Worm (Caenorhabditis elegans) whole organism, young adult: ENCODE data around the gene srh-16.

Experiments
- B0035.1 ChIP-seq: sonication (generic microtip); optimal IDR thresholded peaks from 2 replicates; lab custom pipeline; 2016; ENCODE audit warnings: missing genetic modification characterization, mild to moderate bottlenecking, missing compliant biosample characterization, missing genotype, missing genetic modification reagents
- B0261.1 ChIP-seq: sonication (generic microtip); optimal IDR thresholded peaks from 2 replicates; lab custom pipeline; 2016; ENCODE audit warnings: mild to moderate bottlenecking, missing genetic modification characterization, moderate library complexity, missing compliant biosample characterization
- C17E4.6 ChIP-seq: fragments of 200-800 bp; sonication (Bioruptor generic); IDR thresholded peaks from 2 replicates; pipeline ENCODE4 v1.3.6; 2022; ENCODE audit warnings: missing genetic modification reagents, missing genetic modification characterization, missing compliant biosample characterization
- F22D6.2 ChIP-seq: sonication (generic microtip); optimal IDR thresholded peaks from 2 replicates; lab custom pipeline; 2016; ENCODE audit warnings: mild to moderate bottlenecking, missing genetic modification characterization, missing compliant biosample characterization
- F39B2.1 ChIP-seq: fragments of 200-800 bp; sonication (Bioruptor generic); IDR thresholded peaks from 2 replicates; pipeline ENCODE4 v1.3.6; 2022; ENCODE audit warnings: missing genetic modification reagents, missing genetic modification characterization, missing compliant biosample characterization
- F49E8.2 ChIP-seq: sonication (generic microtip); optimal IDR thresholded peaks from 3 replicates; lab custom pipeline; 2017; ENCODE audit warnings: missing genetic modification characterization, mild to moderate bottlenecking, missing compliant biosample characterization, antibody characterized with exemption, moderate library complexity; ENCODE audit not compliant: insufficient read depth
- F55B11.4 ChIP-seq: sonication (generic microtip); optimal IDR thresholded peaks from 2 replicates; lab custom pipeline; 2016; ENCODE audit warnings: missing compliant biosample characterization, missing genetic modification characterization, borderline replicate concordance; ENCODE audit not compliant: insufficient read depth
- K12H6.12 ChIP-seq: fragments of 200-800 bp; sonication (Bioruptor generic); optimal IDR thresholded peaks from 2 replicates; lab custom pipeline; 2018; ENCODE audit warnings: mild to moderate bottlenecking, missing genetic modification characterization, missing compliant biosample characterization
- Y53F4B.3 ChIP-seq: fragments of 200-800 bp; sonication (Bioruptor generic); IDR thresholded peaks from 2 replicates; pipeline ENCODE4 v1.3.6; 2022; ENCODE audit warnings: missing genetic modification reagents, missing genetic modification characterization, missing compliant biosample characterization
- Y53G8AR.9 ChIP-seq: fragments of 200-800 bp; sonication (Bioruptor generic); conservative IDR thresholded peaks from 2 replicates; pipeline ENCODE4 v1.3.6; 2022; ENCODE audit warnings: missing genetic modification reagents, missing genetic modification characterization, missing compliant biosample characterization
- Y79H2A.3 ChIP-seq: fragments of 200-800 bp; sonication (Bioruptor generic); conservative IDR thresholded peaks from 2 replicates; pipeline ENCODE4 v1.3.6; 2022; ENCODE audit warnings: missing genetic modification reagents, missing genetic modification characterization, missing compliant biosample characterization
- atf-7 ChIP-seq: sonication (generic microtip); optimal IDR thresholded peaks from 2 replicates; lab custom pipeline; 2017; ENCODE audit warnings: mild to moderate bottlenecking, missing genetic modification characterization, missing compliant biosample characterization
- attf-3 ChIP-seq: fragments of 200-800 bp; sonication (Bioruptor generic); conservative IDR thresholded peaks from 2 replicates; pipeline ENCODE4 v1.3.6; 2022; ENCODE audit warnings: missing genetic modification reagents, missing genetic modification characterization, missing compliant biosample characterization
- attf-5 ChIP-seq: fragments of 200-800 bp; sonication (Bioruptor generic); optimal IDR thresholded peaks from 2 replicates; lab custom pipeline; 2018; ENCODE audit warnings: mild to moderate bottlenecking, missing genetic modification characterization, missing compliant biosample characterization
- ceh-79 ChIP-seq: sonication (generic microtip); optimal IDR thresholded peaks from 2 replicates; lab custom pipeline; 2017; ENCODE audit warnings: mild to moderate bottlenecking, missing genetic modification characterization, missing compliant biosample characterization
- ceh-91 ChIP-seq: fragments of 200-800 bp; sonication (Bioruptor generic); IDR thresholded peaks from 2 replicates; pipeline ENCODE4 v1.3.6; 2022; ENCODE audit warnings: missing genetic modification reagents, missing genetic modification characterization, missing compliant biosample characterization
- dpff-1 ChIP-seq: sonication (generic microtip); optimal IDR thresholded peaks from 2 replicates; lab custom pipeline; 2017; ENCODE audit warnings: mild to moderate bottlenecking, missing genetic modification characterization, missing compliant biosample characterization
- efl-1 ChIP-seq: fragments of 150-350 bp; optimal IDR thresholded peaks from 2 replicates; lab custom pipeline; 2014; ENCODE audit warnings: missing biosample characterization, missing genetic modification reagents, missing genetic modification characterization
- egl-44 ChIP-seq: fragments of 200-800 bp; sonication (Bioruptor generic); IDR thresholded peaks from 2 replicates; pipeline ENCODE4 v1.3.6; 2022; ENCODE audit warnings: missing genetic modification reagents, missing genetic modification characterization, missing compliant biosample characterization
- egrh-3 ChIP-seq: fragments of 200-800 bp; sonication (Bioruptor generic); IDR thresholded peaks from 2 replicates; pipeline ENCODE4 v1.3.6; 2022; ENCODE audit warnings: missing genetic modification reagents, missing genetic modification characterization, missing compliant biosample characterization
- ets-4 ChIP-seq: fragments of 200-800 bp; sonication (Bioruptor generic); optimal IDR thresholded peaks from 2 replicates; lab custom pipeline; 2018; ENCODE audit warnings: mild to moderate bottlenecking, missing genetic modification characterization, missing compliant biosample characterization
- fkh-3 ChIP-seq: sonication (generic microtip); optimal IDR thresholded peaks from 2 replicates; lab custom pipeline; 2016; ENCODE audit warnings: mild to moderate bottlenecking, missing genetic modification characterization, missing compliant biosample characterization
- him-1 ChIP-seq: sonication (generic microtip); optimal IDR thresholded peaks from 2 replicates; lab custom pipeline; 2016; ENCODE audit warnings: missing genotype, missing genetic modification reagents, missing genetic modification characterization, missing compliant biosample characterization
- hsf-1 ChIP-seq: fragments of 200-800 bp; sonication (Bioruptor generic); IDR thresholded peaks from 2 replicates; pipeline ENCODE4 v1.3.6; 2022; ENCODE audit warnings: missing genetic modification reagents, missing genetic modification characterization, missing compliant biosample characterization
- let-526 ChIP-seq: fragments of 200-800 bp; sonication (Bioruptor generic); IDR thresholded peaks from 2 replicates; pipeline ENCODE4 v1.3.6; 2022; ENCODE audit warnings: missing genetic modification reagents, missing genetic modification characterization, missing compliant biosample characterization
- lin-35 ChIP-seq, 3 experiments: fragments of 150-350 bp in 2 of 3; sonication (generic microtip) in 1 of 3; optimal IDR thresholded peaks; 2 replicates each; lab custom pipeline; 2014 to 2018; ENCODE audit warnings: missing biosample characterization in 3 of 3, missing genetic modification characterization in 3 of 3, missing genetic modification reagents in 3 of 3
- lin-54 ChIP-seq: fragments of 200-800 bp; sonication (Bioruptor generic); optimal IDR thresholded peaks from 2 replicates; lab custom pipeline; 2018; ENCODE audit warnings: mild to moderate bottlenecking, missing genetic modification characterization, missing compliant biosample characterization
- lsl-1 ChIP-seq: fragments of 200-800 bp; sonication (Bioruptor generic); optimal IDR thresholded peaks from 2 replicates; lab custom pipeline; 2018; ENCODE audit warnings: mild to moderate bottlenecking, missing genetic modification characterization, moderate library complexity, missing compliant biosample characterization
- madf-8 ChIP-seq: fragments of 200-800 bp; sonication (Bioruptor generic); conservative IDR thresholded peaks from 2 replicates; pipeline ENCODE4 v1.3.6; 2022; ENCODE audit warnings: missing genetic modification reagents, missing genetic modification characterization, missing compliant biosample characterization
- mcd-1 ChIP-seq: fragments of 200-800 bp; sonication (Bioruptor generic); IDR thresholded peaks from 2 replicates; pipeline ENCODE4 v1.3.6; 2022; ENCODE audit warnings: missing genetic modification reagents, missing genetic modification characterization, missing compliant biosample characterization
- mes-4 ChIP-seq: sonication (generic microtip); optimal IDR thresholded peaks from 2 replicates; lab custom pipeline; 2016; ENCODE audit warnings: missing genotype, missing genetic modification characterization, missing compliant biosample characterization
- mxl-1 ChIP-seq: sonication (generic microtip); optimal IDR thresholded peaks from 2 replicates; lab custom pipeline; 2016; ENCODE audit warnings: missing genetic modification characterization, missing compliant biosample characterization
- nhr-120 ChIP-seq: fragments of 200-800 bp; sonication (Bioruptor generic); IDR thresholded peaks from 2 replicates; pipeline ENCODE4 v1.3.6; 2022; ENCODE audit warnings: missing genetic modification characterization, missing compliant biosample characterization
- nhr-179 ChIP-seq: sonication (generic microtip); optimal IDR thresholded peaks from 2 replicates; lab custom pipeline; 2016; ENCODE audit warnings: mild to moderate bottlenecking, missing genetic modification characterization, missing compliant biosample characterization
- nhr-80 ChIP-seq: sonication (generic microtip); optimal IDR thresholded peaks from 2 replicates; lab custom pipeline; 2016; ENCODE audit warnings: missing genetic modification characterization, missing compliant biosample characterization
- pbrm-1 ChIP-seq: fragments of 200-800 bp; sonication (Bioruptor generic); IDR thresholded peaks from 2 replicates; pipeline ENCODE4 v1.3.6; 2022; ENCODE audit warnings: missing genetic modification reagents, missing genetic modification characterization, missing compliant biosample characterization
- rcor-1 ChIP-seq: fragments of 200-800 bp; sonication (Bioruptor generic); IDR thresholded peaks from 2 replicates; pipeline ENCODE4 v1.3.6; 2022; ENCODE audit warnings: missing genetic modification reagents, missing genetic modification characterization, missing compliant biosample characterization
- sdz-38 ChIP-seq: sonication (generic microtip); optimal IDR thresholded peaks from 2 replicates; lab custom pipeline; 2016; ENCODE audit warnings: missing genotype, missing genetic modification characterization, missing compliant biosample characterization
- snpc-4 ChIP-seq, 5 experiments: fragments of 150-350 bp in 1 of 5; sonication (generic microtip) in 4 of 5; optimal IDR thresholded peaks; 2 replicates each; lab custom pipeline; 2014 to 2018; ENCODE audit warnings: missing genetic modification characterization in 5 of 5, missing biosample characterization in 3 of 5, antibody characterized with exemption in 2 of 5, mild to moderate bottlenecking in 2 of 5, missing compliant biosample characterization in 2 of 5, missing genotype in 2 of 5, moderate library complexity in 2 of 5, missing genetic modification reagents in 1 of 5
- tbp1 ChIP-seq: fragments of 200-800 bp; sonication (Bioruptor generic); optimal IDR thresholded peaks from 2 replicates; lab custom pipeline; 2018; ENCODE audit warnings: mild to moderate bottlenecking, missing genetic modification characterization, missing compliant biosample characterization
- tlf-1 ChIP-seq: fragments of 200-800 bp; sonication (Bioruptor generic); optimal IDR thresholded peaks from 2 replicates; lab custom pipeline; 2018; ENCODE audit warnings: mild to moderate bottlenecking, missing genetic modification characterization, missing compliant biosample characterization
- unc-130 ChIP-seq: sonication (generic microtip); optimal IDR thresholded peaks from 2 replicates; lab custom pipeline; 2016; ENCODE audit warnings: missing genetic modification reagents, missing genetic modification characterization, missing compliant biosample characterization
- zfh-2 ChIP-seq: fragments of 200-800 bp; sonication (Bioruptor generic); conservative IDR thresholded peaks from 2 replicates; pipeline ENCODE4 v1.3.6; 2022; ENCODE audit warnings: missing genetic modification reagents, missing genetic modification characterization, missing compliant biosample characterization
- ztf-28 ChIP-seq: fragments of 200-800 bp; sonication (Bioruptor generic); IDR thresholded peaks from 2 replicates; pipeline ENCODE4 v1.3.6; 2022; ENCODE audit warnings: missing genetic modification reagents, missing genetic modification characterization, missing compliant biosample characterization
- ztf-6 ChIP-seq: fragments of 200-800 bp; sonication (Bioruptor generic); IDR thresholded peaks from 2 replicates; pipeline ENCODE4 v1.3.6; 2022; ENCODE audit warnings: missing genetic modification reagents, missing genetic modification characterization, missing compliant biosample characterization

srh-16 gene

DNA sequence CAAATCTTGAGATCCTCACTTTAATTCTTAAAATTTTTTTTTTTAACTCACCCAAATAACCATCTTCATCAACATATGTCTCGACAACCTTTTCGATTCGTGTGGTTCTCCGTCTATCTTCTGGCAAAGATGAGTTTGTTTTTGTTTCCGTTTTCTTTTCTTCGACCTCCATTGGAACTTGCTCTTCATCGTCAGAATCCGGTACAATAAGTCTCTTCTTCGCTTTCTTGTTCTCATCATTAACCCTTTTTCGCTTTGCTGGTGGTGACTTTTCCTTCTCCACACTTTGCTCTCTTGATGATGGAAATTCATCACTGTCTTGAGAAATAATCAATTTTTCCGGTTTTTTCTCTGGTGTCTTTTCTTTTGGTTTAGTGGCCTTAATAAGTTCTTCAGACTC lies 24.4 kb downstream of the srh-16 start:
- TF ChIP-seq Y53F4B.3 (GFP tag; lab: Robert Waterston, UW) (no peak), tbp1 (no peak), nhr-80 (no peak), F49E8.2 (tag; lab: Kevin White, UChicago) (no peak), lin-54 (GFP tag; lab: Kevin White, UChicago) (no peak), ztf-28 (GFP tag; lab: Robert Waterston, UW) (no peak)
- TF ChIP-seq, all 124 proteins: peak for 0

DNA sequence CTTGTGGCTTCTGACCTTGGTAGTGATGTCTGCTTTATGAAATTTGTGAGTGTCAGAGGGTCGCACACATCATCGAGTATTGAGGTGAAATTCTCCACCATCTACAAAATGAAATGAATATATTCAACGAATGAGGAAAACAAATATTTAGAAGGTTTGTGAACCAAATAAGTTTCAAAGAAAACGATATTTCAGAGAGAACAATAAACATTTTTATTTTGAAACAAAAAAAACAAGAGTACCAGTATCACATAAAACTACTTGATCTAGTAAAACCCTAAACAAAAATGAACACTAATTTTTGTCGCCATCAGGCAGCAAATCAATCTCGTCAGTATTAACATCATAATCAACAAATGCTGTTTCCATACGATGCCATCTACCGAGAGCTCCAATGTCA lies 25.4 kb downstream of the srh-16 start, which contains the start of gene R04F11.3:
R04F11.3 (minus strand) TSS at position 101 of the 400 bp plus-strand sequence.
- TF ChIP-seq nhr-179 (tag; lab: Kevin White, UChicago) (no peak), egrh-3 (no peak), K12H6.12 (tag; lab: Kevin White, UChicago) (no peak), mcd-1 (GFP tag; lab: Robert Waterston, UW) (no peak), F39B2.1 (GFP tag; lab: Robert Waterston, UW) (no peak), nhr-120 (GFP tag; lab: Robert Waterston, UW) (no peak), B0261.1 (tag; lab: Kevin White, UChicago) (no peak), egl-44 (GFP tag; lab: Robert Waterston, UW) (no peak), mxl-1 (tag; lab: Kevin White, UChicago) (no peak), C17E4.6 (GFP tag; lab: Robert Waterston, UW) (no peak), attf-3 (GFP tag; lab: Robert Waterston, UW) (no peak), Y79H2A.3 (GFP tag; lab: Robert Waterston, UW) (no peak), ceh-91 (GFP tag; lab: Robert Waterston, UW) (no peak), ztf-6 (GFP tag; lab: Robert Waterston, UW) (no peak), let-526 (GFP tag; lab: Robert Waterston, UW) (no peak), B0035.1 (no peak), F55B11.4 (tag; lab: Kevin White, UChicago) (no peak)

DNA sequence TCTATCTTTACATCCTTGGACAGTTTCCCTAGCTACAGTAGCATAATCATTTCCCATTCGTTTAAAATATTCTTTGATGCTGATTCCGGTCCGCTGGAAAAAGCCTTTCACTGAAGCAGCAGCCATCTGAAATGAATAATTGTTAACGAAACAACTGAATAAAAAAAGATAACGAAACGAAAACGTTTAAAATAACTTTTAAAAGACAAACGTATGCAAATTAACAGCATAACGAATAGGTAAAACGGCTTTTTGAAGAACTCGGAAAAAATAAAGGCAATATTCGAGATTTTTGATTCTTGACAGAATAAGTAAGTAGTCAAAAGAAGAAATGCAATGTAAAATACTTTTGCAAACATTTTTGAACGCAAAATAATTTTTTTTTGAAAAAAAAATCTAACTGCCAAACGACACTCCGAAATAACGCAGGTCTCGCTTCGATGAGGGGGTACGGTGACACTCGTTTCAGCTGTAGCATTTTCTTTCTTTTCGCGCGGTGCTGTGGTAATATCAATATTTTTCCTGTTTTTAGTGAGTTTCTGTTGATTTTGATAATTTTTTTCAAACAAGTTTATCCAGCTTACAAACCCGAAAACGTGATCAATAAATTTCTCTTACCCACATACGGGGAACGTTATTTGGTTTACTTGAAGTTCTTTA lies 26.4 kb downstream of the srh-16 start, which contains the start of the genes R04F11.5 and R04F11.2:
R04F11.5 (minus strand) TSS at position 126 of the 660 bp plus-strand sequence.
R04F11.2 (plus strand) TSS at position 488 of the 660 bp plus-strand sequence.
- TF ChIP-seq let-526 (GFP tag; lab: Robert Waterston, UW) (no peak), madf-8 (GFP tag; lab: Robert Waterston, UW) (peak; percentile 67), efl-1 (peak; percentile 82), dpff-1 (tag; lab: Kevin White, UChicago) (no peak), pbrm-1 (GFP tag; lab: Robert Waterston, UW) (peak; percentile 47; the same call in 1 of the 2 replicates), tlf-1 (peak; percentile 40), F39B2.1 (GFP tag; lab: Robert Waterston, UW) (no peak), him-1 (tag; lab: Kevin White, UChicago) (no peak), rcor-1 (GFP tag; lab: Robert Waterston, UW) (peak; percentile 20; the same call in 1 of the 2 replicates), hsf-1 (GFP tag; lab: Robert Waterston, UW) (0 out of 2 replicates have a peak, but pooled peaks have one; percentile 55), ceh-79 (tag; lab: Kevin White, UChicago) (no peak), lsl-1 (GFP tag; lab: Kevin White, UChicago) (peak; percentile 95), lin-35 (GFP tag; optimal IDR thresholded peaks at IDR 0.05; lab: Kevin White, UChicago) (peak; percentile 10 to 81 (median 15)), Y53G8AR.9 (GFP tag; lab: Robert Waterston, UW) (peak; percentile 46; the same call in 1 of the 2 replicates), zfh-2 (no peak), fkh-3 (tag; lab: Kevin White, UChicago) (no peak), attf-5 (peak; percentile 88), F22D6.2 (no peak), snpc-4 (GFP tag; optimal IDR thresholded peaks at IDR 0.05; lab: Kevin White, UChicago) (no peak), snpc-4 (tag; optimal IDR thresholded peaks at IDR 0.05; lab: Kevin White, UChicago) (peak; percentile 31 to 66 (median 38)), sdz-38 (no peak), atf-7 (tag; lab: Kevin White, UChicago) (no peak), mes-4 (tag; lab: Kevin White, UChicago) (no peak), unc-130 (GFP tag; lab: Kevin White, UChicago) (no peak), ets-4 (GFP tag; lab: Kevin White, UChicago) (no peak)
